Fruit fly (Drosophila melanogaster) S2 (cell line): ENCODE data around the gene Prosbeta4R1.

Experiments used
- CG8478 ChIP-seq: fragments of >200 bp; optimal IDR thresholded peaks from 2 replicates; lab custom pipeline; 2018
- CTCF ChIP-seq, 2 experiments: fragments of >200 bp; optimal IDR thresholded peaks; 2 replicates each; lab custom pipeline; 2018

dm6 chr2L:2647620-2648019 is 5.2 kb upstream of the Prosbeta4R1 start, which contains the start of the genes CG9962 and CG43851:
- TF ChIP-seq CTCF (optimal IDR thresholded peaks at IDR 0.05; lab: Kevin White, UChicago): no peak
- TF ChIP-seq CG8478: no peak
